Worm (Caenorhabditis elegans): ENCODE results near the gene cdf-1.

cdf-1 gene

DNA sequence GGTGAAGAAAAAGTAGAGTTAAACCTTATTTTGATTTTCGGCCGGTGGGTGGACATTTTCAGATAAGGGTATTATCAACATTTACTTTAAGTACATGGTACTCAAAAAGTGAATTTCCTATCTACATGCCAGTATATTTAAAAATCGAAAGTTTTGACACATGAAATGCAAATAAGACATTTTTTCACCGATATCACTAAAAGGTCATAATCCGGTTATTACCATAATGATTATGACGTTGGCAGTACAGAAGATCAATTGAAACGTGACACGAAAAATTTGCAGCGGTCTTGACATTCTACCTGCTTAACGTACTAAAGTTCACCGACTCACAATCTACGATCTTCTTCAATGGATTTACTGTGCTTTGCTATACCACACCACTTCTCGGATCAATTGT is 46.9 kb downstream of the cdf-1 start (continued):
- no peak for TF ChIP-seq saeg-2 (GFP tag; IDR thresholded peaks at IDR 0.05)
- no peak for TF ChIP-seq mdl-1 (tag; optimal IDR thresholded peaks at IDR 0.05)

DNA sequence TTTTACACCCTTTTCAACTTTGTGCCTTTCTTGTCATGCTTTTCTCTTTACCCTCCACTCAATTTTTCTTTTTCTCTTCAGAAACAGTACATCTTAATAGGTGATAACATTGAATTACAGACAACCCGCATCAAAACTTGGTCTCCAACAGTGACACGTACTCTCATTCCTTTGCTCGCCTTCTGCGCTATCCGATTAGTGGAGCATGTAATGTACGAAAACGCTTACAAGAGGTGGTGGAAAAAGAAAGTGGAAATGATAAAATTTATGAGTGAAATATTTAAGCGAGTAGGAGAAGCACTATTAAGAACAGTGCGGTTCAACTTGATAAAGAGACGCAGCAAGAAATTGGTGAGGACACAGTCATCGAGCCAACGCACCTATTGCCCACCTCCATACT is 48.4 kb downstream of the cdf-1 start, which contains the start of gene pept-1:
Gene pept-1 (plus strand): TSS at position 306 of the 400 bp plus-strand sequence.
- TF ChIP-seq gei-8 (GFP tag; optimal IDR thresholded peaks at IDR 0.05) (peak; percentile 47), lim-7 (GFP tag; IDR thresholded peaks at IDR 0.05) (no peak), cey-2 (tag; optimal IDR thresholded peaks at IDR 0.05; ENCODE audit: borderline replicate concordance, insufficient read depth) (no peak), nhr-77 (tag; optimal IDR thresholded peaks at IDR 0.05) (peak; percentile 30), daf-8 (GFP tag; IDR thresholded peaks at IDR 0.05) (no peak), Y105C5A.15 (GFP tag; IDR thresholded peaks at IDR 0.05) (no peak), pqm-1 (tag; optimal IDR thresholded peaks at IDR 0.05) (peak; percentile 95), lin-38 (GFP tag; IDR thresholded peaks at IDR 0.05) (no peak), tra-1 (GFP tag; IDR thresholded peaks at IDR 0.05) (peak; percentile 76), nhr-102 (tag; optimal IDR thresholded peaks at IDR 0.05) (peak; percentile 9), fkh-10 (GFP tag; optimal IDR thresholded peaks at IDR 0.05) (no peak), D1046.2 (GFP tag; IDR thresholded peaks at IDR 0.05) (no peak), ztf-11 (tag; optimal IDR thresholded peaks at IDR 0.05) (no peak), lir-3 (tag; optimal IDR thresholded peaks at IDR 0.05) (no peak), mdt-29 (GFP tag; IDR thresholded peaks at IDR 0.05) (no peak), nhr-28 (tag; optimal IDR thresholded peaks at IDR 0.05) (peak; percentile 60), daf-12 (tag; optimal IDR thresholded peaks at IDR 0.05) (no peak), lin-1 (GFP tag; IDR thresholded peaks at IDR 0.05) (peak; percentile 23; the same call in 1 of the 2 replicates), ama-1 (optimal IDR thresholded peaks at IDR 0.05) (no peak), lin-13 (GFP tag; optimal IDR thresholded peaks at IDR 0.05) (no peak), nhr-10 (tag; optimal IDR thresholded peaks at IDR 0.05) (no peak), aha-1 (tag) (no peak), R02D3.7 (tag; optimal IDR thresholded peaks at IDR 0.05) (no peak), nhr-48 (tag; optimal IDR thresholded peaks at IDR 0.05) (peak; percentile 45), mep-1 (tag; optimal IDR thresholded peaks at IDR 0.05) (no peak), dve-1 (tag; optimal IDR thresholded peaks at IDR 0.05; ENCODE audit: insufficient read depth) (peak; percentile 73), zip-2 (tag; optimal IDR thresholded peaks at IDR 0.05) (no peak), zfp-2 (tag; optimal IDR thresholded peaks at IDR 0.05) (no peak), daf-16 (GFP tag; optimal IDR thresholded peaks at IDR 0.05) (no peak), daf-16 (tag; optimal IDR thresholded peaks at IDR 0.05) (peak; percentile 58), hlh-11 (tag; optimal IDR thresholded peaks at IDR 0.05) (peak; percentile 91), zip-11 (GFP tag; IDR thresholded peaks at IDR 0.05) (no peak), nhr-111 (GFP tag; optimal IDR thresholded peaks at IDR 0.05) (no peak), zfp-3 (GFP tag; conservative IDR thresholded peaks at IDR 0.05) (no peak), ceh-20 (GFP tag; IDR thresholded peaks at IDR 0.05) (0 out of 2 replicates have a peak, but pooled peaks have one; percentile 13), php-3 (GFP tag; IDR thresholded peaks at IDR 0.05) (peak; percentile 73), mdl-1 (tag; optimal IDR thresholded peaks at IDR 0.05) (no peak), jun-1 (tag; optimal IDR thresholded peaks at IDR 0.05) (no peak), mxl-3 (GFP tag; optimal IDR thresholded peaks at IDR 0.05) (peak; percentile 17), rbr-2 (tag; optimal IDR thresholded peaks at IDR 0.05) (no peak), spr-3 (GFP tag; optimal IDR thresholded peaks at IDR 0.05) (no peak), nhr-6 (tag; optimal IDR thresholded peaks at IDR 0.05) (peak; percentile 40), pha-4 (GFP tag; IDR thresholded peaks at IDR 0.05) (peak; percentile 45; the same call in 1 of the 2 replicates), pha-4 (tag; optimal IDR thresholded peaks at IDR 0.05) (no peak), ceh-82 (tag; optimal IDR thresholded peaks at IDR 0.05) (no peak), dmd-6 (GFP tag; IDR thresholded peaks at IDR 0.05) (peak; percentile 88), nhr-237 (tag; optimal IDR thresholded peaks at IDR 0.05) (no peak), lin-15B (tag; optimal IDR thresholded peaks at IDR 0.05) (no peak), ces-1 (GFP tag; optimal IDR thresholded peaks at IDR 0.05) (no peak), aly-2 (tag; optimal IDR thresholded peaks at IDR 0.05) (no peak), nhr-41 (GFP tag; IDR thresholded peaks at IDR 0.05) (0 out of 2 replicates have a peak, but pooled peaks have one; percentile 16)

Measured in whole organism, L4 larva.